Worm (Caenorhabditis elegans): ENCODE data around the gene F29C4.4.

Gene F29C4.4

DNA sequence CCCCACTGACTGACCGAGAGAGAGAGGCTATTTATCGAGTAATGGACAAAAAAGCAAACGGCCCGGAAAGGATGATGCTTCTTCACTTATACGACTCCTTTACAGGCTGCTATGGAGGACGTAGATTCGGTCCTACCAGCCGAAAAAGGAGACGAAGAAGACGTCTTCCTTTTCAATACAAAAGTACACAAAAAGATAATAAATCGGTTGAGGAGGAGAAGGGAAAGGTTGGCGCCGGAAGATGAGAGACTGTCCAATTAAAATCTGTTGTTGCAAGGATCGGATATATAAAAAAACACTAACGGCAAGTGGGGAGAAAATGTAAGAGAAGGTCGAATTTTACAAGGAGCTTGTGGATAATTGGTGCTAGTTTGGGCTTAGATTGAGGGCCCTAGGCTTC, 37.3 kb downstream of the F29C4.4 start:
- TF ChIP-seq ceh-100 (GFP tag; IDR thresholded peaks at IDR 0.05) = no peak
- no peak for TF ChIP-seq ZK185.1 (tag; optimal IDR thresholded peaks at IDR 0.05; ENCODE audit: poor library complexity, severe bottlenecking)
- no peak for TF ChIP-seq lin-54 (GFP tag; optimal IDR thresholded peaks at IDR 0.05)
- TF ChIP-seq tlf-1 (GFP tag; optimal IDR thresholded peaks at IDR 0.05) = no peak
- no peak for TF ChIP-seq hlh-26 (GFP tag; conservative IDR thresholded peaks at IDR 0.05)
- TF ChIP-seq rcor-1 (GFP tag; IDR thresholded peaks at IDR 0.05) = no peak

DNA sequence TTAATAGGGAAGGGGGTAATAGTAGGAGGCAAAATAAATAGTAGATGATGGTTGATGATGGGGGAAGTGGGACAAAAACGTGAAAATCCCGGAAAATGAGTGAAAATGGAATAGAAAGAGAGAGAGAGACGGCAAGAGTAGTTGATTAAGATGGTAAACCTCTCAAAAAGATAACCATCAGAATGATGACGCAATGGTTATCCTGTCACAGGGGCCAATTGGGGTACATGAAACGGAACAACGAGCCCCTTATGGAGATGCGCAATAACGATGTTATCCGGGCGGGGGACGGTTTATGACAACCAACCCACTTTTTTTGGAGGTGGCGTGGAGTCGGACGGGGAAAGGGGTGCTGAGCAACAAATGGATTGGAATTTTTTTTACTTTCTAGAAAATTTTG, 38.3 kb downstream of the F29C4.4 start:
- TF ChIP-seq ztf-28 (GFP tag; IDR thresholded peaks at IDR 0.05) (no peak), nhr-27 (tag; optimal IDR thresholded peaks at IDR 0.05) (no peak), tbx-9 (tag; optimal IDR thresholded peaks at IDR 0.05; ENCODE audit: borderline replicate concordance) (no peak), F55B11.4 (tag; optimal IDR thresholded peaks at IDR 0.05; ENCODE audit: borderline replicate concordance, insufficient read depth) (no peak), B0019.2 (GFP tag; conservative IDR thresholded peaks at IDR 0.05) (no peak), repo-1 (tag; optimal IDR thresholded peaks at IDR 0.05) (no peak), C06A6.2 (GFP tag; conservative IDR thresholded peaks at IDR 0.05) (no peak), ceh-79 (tag; optimal IDR thresholded peaks at IDR 0.05) (no peak), nhr-90 (tag; optimal IDR thresholded peaks at IDR 0.05) (no peak), ceh-91 (GFP tag; IDR thresholded peaks at IDR 0.05) (no peak), K11D2.4 (GFP tag; IDR thresholded peaks at IDR 0.05) (no peak), F33H1.4 (GFP tag; IDR thresholded peaks at IDR 0.05) (no peak), Y95B8A.8 (GFP tag; IDR thresholded peaks at IDR 0.05) (no peak)

DNA sequence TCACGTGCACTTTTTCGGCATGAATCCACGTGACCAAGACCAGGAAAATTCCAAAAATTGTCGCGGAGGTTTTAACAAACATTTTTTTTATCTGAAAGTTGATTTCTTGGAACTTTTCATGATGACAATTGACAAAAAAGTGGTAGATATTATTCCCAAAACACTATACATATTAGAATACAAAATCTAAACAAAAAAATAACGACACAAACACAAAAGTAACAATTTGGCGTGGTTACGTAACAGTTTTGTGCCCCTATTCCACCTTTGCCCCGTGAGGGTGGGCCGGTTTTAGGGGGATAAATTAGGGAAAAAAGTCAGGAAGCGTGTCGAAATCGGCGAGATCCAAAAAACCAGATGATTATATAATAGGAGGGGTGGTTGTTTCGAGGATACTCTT, 46.3 kb downstream of the F29C4.4 start, which contains the start of gene gegf-1:
TSS of gene gegf-1 (minus strand) at position 101 of the 400 bp plus-strand sequence.
- TF ChIP-seq hlh-12 (tag; optimal IDR thresholded peaks at IDR 0.05) (no peak), akir-1 (GFP tag; optimal IDR thresholded peaks at IDR 0.05) (no peak), bed-2 (GFP tag; IDR thresholded peaks at IDR 0.05) (no peak), ama-1 (optimal IDR thresholded peaks at IDR 0.05) (no peak), ama-1 (GFP tag; optimal IDR thresholded peaks at IDR 0.05) (no peak), snpc-1.1 (tag; optimal IDR thresholded peaks at IDR 0.05; ENCODE audit: insufficient read depth) (no peak), ets-4 (GFP tag; optimal IDR thresholded peaks at IDR 0.05) (no peak), ceh-40 (GFP tag; IDR thresholded peaks at IDR 0.05) (no peak), hmg-1.2 (GFP tag; IDR thresholded peaks at IDR 0.05) (no peak), ztf-18 (tag; optimal IDR thresholded peaks at IDR 0.05) (no peak), B0336.3 (GFP tag; IDR thresholded peaks at IDR 0.05) (no peak), ceh-27 (GFP tag; optimal IDR thresholded peaks at IDR 0.05) (no peak), attf-5 (GFP tag; optimal IDR thresholded peaks at IDR 0.05) (no peak), T07F8.4 (tag; optimal IDR thresholded peaks at IDR 0.05) (no peak), ztf-26 (tag; optimal IDR thresholded peaks at IDR 0.05) (no peak), snpc-3.4 (tag; optimal IDR thresholded peaks at IDR 0.05) (no peak), ztf-28 (GFP tag; IDR thresholded peaks at IDR 0.05) (no peak), lin-26 (GFP tag; IDR thresholded peaks at IDR 0.05) (no peak), lin-35 (GFP tag; optimal IDR thresholded peaks at IDR 0.05) (no peak), ceh-79 (tag; optimal IDR thresholded peaks at IDR 0.05) (no peak), F22D6.2 (tag; optimal IDR thresholded peaks at IDR 0.05) (no peak)
